Fruit fly (Drosophila melanogaster) whole organism, embryonic: ENCODE data around the gene CIA30.

ENCODE experiments used
- CG10543 ChIP-seq: fragments of 200-800 bp; sonication (Bioruptor generic); optimal IDR thresholded peaks from 3 replicates; lab custom pipeline; 2017; ENCODE audit warnings: missing biosample characterization, mild to moderate bottlenecking, missing genetic modification characterization, moderate library complexity
- CG11456 ChIP-seq: fragments of 200-800 bp; sonication (Bioruptor generic); IDR thresholded peaks from 3 replicates; pipeline ENCODE4 v1.3.6; 2022; ENCODE audit warnings: missing biosample characterization, missing genetic modification characterization
- CG12219 ChIP-seq: fragments of 200-800 bp; sonication (Bioruptor generic); optimal IDR thresholded peaks from 3 replicates; lab custom pipeline; 2018; ENCODE audit warnings: missing biosample characterization, mild to moderate bottlenecking, missing genetic modification characterization
- CG13894 ChIP-seq: fragments of 200-800 bp; sonication (Bioruptor generic); optimal IDR thresholded peaks from 3 replicates; lab custom pipeline; 2018; ENCODE audit warnings: missing biosample characterization, mild to moderate bottlenecking, missing genetic modification characterization, moderate library complexity
- CG14860 ChIP-seq: fragments of 200-800 bp; sonication (Bioruptor generic); IDR thresholded peaks from 3 replicates; pipeline ENCODE4 v1.3.6; 2022; ENCODE audit warnings: missing biosample characterization, missing genetic modification characterization; ENCODE audit not compliant: partially characterized antibody
- CG15514 ChIP-seq: fragments of 200-800 bp; sonication (Bioruptor generic); optimal IDR thresholded peaks from 3 replicates; lab custom pipeline; 2017; ENCODE audit warnings: missing biosample characterization, missing genetic modification characterization, mild to moderate bottlenecking, moderate library complexity, missing genetic modification reagents
- CG17385 ChIP-seq: fragments of 200-800 bp; sonication (Bioruptor generic); optimal IDR thresholded peaks from 3 replicates; lab custom pipeline; 2018; ENCODE audit warnings: missing biosample characterization, mild to moderate bottlenecking, missing genetic modification characterization
- CG2202 ChIP-seq: fragments of 200-800 bp; sonication (Bioruptor generic); optimal IDR thresholded peaks from 2 replicates; lab custom pipeline; 2018; ENCODE audit warnings: missing biosample characterization, mild to moderate bottlenecking, missing genetic modification characterization
- CG31365 ChIP-seq: fragments of 200-800 bp; sonication (Bioruptor generic); optimal IDR thresholded peaks from 2 replicates; lab custom pipeline; 2018; ENCODE audit warnings: missing biosample characterization, mild to moderate bottlenecking, missing genetic modification characterization
- CG34376 ChIP-seq: fragments of 200-800 bp; sonication (Bioruptor generic); optimal IDR thresholded peaks from 2 replicates; lab custom pipeline; 2018; ENCODE audit warnings: missing biosample characterization, mild to moderate bottlenecking, missing genetic modification characterization
- CG4424 ChIP-seq: fragments of 200-800 bp; sonication (Bioruptor generic); optimal IDR thresholded peaks from 3 replicates; lab custom pipeline; 2016; ENCODE audit warnings: missing biosample characterization, missing genetic modification characterization
- CG6854 ChIP-seq: fragments of 200-800 bp; sonication (Bioruptor generic); optimal IDR thresholded peaks from 3 replicates; lab custom pipeline; 2017; ENCODE audit warnings: missing biosample characterization, mild to moderate bottlenecking, missing genetic modification characterization
- CG7372 ChIP-seq: fragments of 200-800 bp; sonication (Bioruptor generic); IDR thresholded peaks from 2 replicates; pipeline ENCODE4 v1.3.6; 2022; ENCODE audit warnings: missing biosample characterization, missing genetic modification characterization
- CG7745 ChIP-seq: fragments of 200-800 bp; sonication (Bioruptor generic); optimal IDR thresholded peaks from 2 replicates; lab custom pipeline; 2018; ENCODE audit warnings: missing biosample characterization, mild to moderate bottlenecking, missing genetic modification characterization, moderate library complexity
- CG8388 ChIP-seq: fragments of 200-800 bp; sonication (Bioruptor generic); optimal IDR thresholded peaks from 2 replicates; lab custom pipeline; 2019; ENCODE audit warnings: missing biosample characterization, mild to moderate bottlenecking, missing genetic modification characterization, moderate library complexity
- CG8765 ChIP-seq: fragments of 200-800 bp; sonication (Bioruptor generic); IDR thresholded peaks from 2 replicates; pipeline ENCODE4 v1.3.6; 2022; ENCODE audit warnings: missing biosample characterization, missing genetic modification characterization
- CG9797 ChIP-seq: fragments of 200-800 bp; sonication (Bioruptor generic); optimal IDR thresholded peaks from 3 replicates; lab custom pipeline; 2018; ENCODE audit warnings: missing biosample characterization, mild to moderate bottlenecking, missing genetic modification characterization
- Dbx ChIP-seq: fragments of 200-800 bp; sonication (Bioruptor generic); IDR thresholded peaks from 3 replicates; pipeline ENCODE4 v1.3.6; 2022; ENCODE audit warnings: missing biosample characterization, missing genetic modification characterization
- Dll ChIP-seq: fragments of 200-800 bp; sonication (Bioruptor generic); IDR thresholded peaks from 4 replicates; pipeline ENCODE4 v1.3.6; 2022; ENCODE audit warnings: missing biosample characterization, missing genetic modification characterization; ENCODE audit not compliant: partially characterized antibody
- Fer1 ChIP-seq: fragments of 200-800 bp; sonication (Bioruptor generic); optimal IDR thresholded peaks from 2 replicates; lab custom pipeline; 2017; ENCODE audit warnings: missing biosample characterization, mild to moderate bottlenecking, missing genetic modification characterization
- GATAe ChIP-seq: fragments of 200-800 bp; sonication (Bioruptor generic); conservative IDR thresholded peaks from 2 replicates; pipeline ENCODE4 v1.3.6; 2022; ENCODE audit warnings: missing biosample characterization, missing genetic modification characterization
- HLH4C ChIP-seq: fragments of 200-800 bp; sonication (Bioruptor generic); IDR thresholded peaks from 3 replicates; pipeline ENCODE4 v1.3.6; 2022; ENCODE audit warnings: missing biosample characterization, missing genetic modification characterization; ENCODE audit not compliant: partially characterized antibody
- HmgZ ChIP-seq: fragments of 200-800 bp; sonication (Bioruptor generic); optimal IDR thresholded peaks from 2 replicates; lab custom pipeline; 2018; ENCODE audit warnings: missing biosample characterization, mild to moderate bottlenecking, missing genetic modification characterization
- Lhr ChIP-seq: fragments of 200-800 bp; sonication (Bioruptor generic); optimal IDR thresholded peaks from 3 replicates; lab custom pipeline; 2017; ENCODE audit warnings: mild to moderate bottlenecking, missing biosample characterization, missing genetic modification reagents, missing genetic modification characterization
- MTF-1 ChIP-seq: fragments of 200-800 bp; sonication (Bioruptor generic); optimal IDR thresholded peaks from 2 replicates; lab custom pipeline; 2018; ENCODE audit warnings: missing biosample characterization, mild to moderate bottlenecking, missing genetic modification characterization, borderline replicate concordance
- Nf-YA ChIP-seq: fragments of 200-800 bp; sonication (Bioruptor generic); IDR thresholded peaks from 2 replicates; pipeline ENCODE4 v1.3.6; 2022; ENCODE audit warnings: missing biosample characterization, missing genetic modification characterization
- PHDP ChIP-seq: fragments of 200-800 bp; sonication (Bioruptor generic); optimal IDR thresholded peaks from 3 replicates; lab custom pipeline; 2018; ENCODE audit warnings: missing biosample characterization, mild to moderate bottlenecking, missing genetic modification characterization, moderate library complexity
- Poxn ChIP-seq: fragments of 200-800 bp; sonication (Bioruptor generic); IDR thresholded peaks from 2 replicates; pipeline ENCODE4 v1.3.6; 2022; ENCODE audit warnings: missing biosample characterization, missing genetic modification characterization
- Six4 ChIP-seq: fragments of 200-800 bp; sonication (Bioruptor generic); optimal IDR thresholded peaks from 2 replicates; lab custom pipeline; 2016; ENCODE audit warnings: missing biosample characterization, missing genetic modification characterization
- abd-A ChIP-seq: fragments of 200-800 bp; sonication (Bioruptor generic); optimal IDR thresholded peaks from 3 replicates; lab custom pipeline; 2019; ENCODE audit warnings: missing biosample characterization, mild to moderate bottlenecking, missing genetic modification characterization, moderate library complexity
- amos ChIP-seq: fragments of 200-800 bp; sonication (Bioruptor generic); IDR thresholded peaks from 2 replicates; pipeline ENCODE4 v1.3.6; 2022; ENCODE audit warnings: missing biosample characterization, missing genetic modification characterization; ENCODE audit not compliant: partially characterized antibody
- ash1 ChIP-seq: fragments of 200-800 bp; sonication (Bioruptor generic); optimal IDR thresholded peaks from 2 replicates; lab custom pipeline; 2018; ENCODE audit warnings: missing biosample characterization, mild to moderate bottlenecking, missing genetic modification characterization
- az2 ChIP-seq: fragments of 200-800 bp; sonication (Bioruptor generic); optimal IDR thresholded peaks from 3 replicates; lab custom pipeline; 2016; ENCODE audit warnings: missing biosample characterization, missing genetic modification characterization
- chm ChIP-seq: fragments of 200-800 bp; sonication (Bioruptor generic); IDR thresholded peaks from 2 replicates; pipeline ENCODE4 v1.3.6; 2022; ENCODE audit warnings: missing biosample characterization, missing genetic modification characterization
- dmrt99B ChIP-seq: fragments of 200-800 bp; sonication (Bioruptor generic); optimal IDR thresholded peaks from 2 replicates; lab custom pipeline; 2018; ENCODE audit warnings: missing biosample characterization, mild to moderate bottlenecking, missing genetic modification characterization, moderate library complexity
- gcm2 ChIP-seq: fragments of 200-800 bp; sonication (Bioruptor generic); optimal IDR thresholded peaks from 2 replicates; lab custom pipeline; 2016; ENCODE audit warnings: missing biosample characterization, missing genetic modification characterization
- her ChIP-seq: fragments of 200-800 bp; sonication (Bioruptor generic); optimal IDR thresholded peaks from 2 replicates; lab custom pipeline; 2016; ENCODE audit warnings: missing biosample characterization, missing genetic modification characterization
- hth ChIP-seq: fragments of >200 bp; optimal IDR thresholded peaks from 2 replicates; lab custom pipeline; 2017; ENCODE audit warnings: inconsistent platforms
- ken ChIP-seq: fragments of 200-800 bp; sonication (Bioruptor generic); IDR thresholded peaks from 3 replicates; pipeline ENCODE4 v1.3.6; 2022; ENCODE audit warnings: missing biosample characterization, missing genetic modification characterization
- lilli ChIP-seq: fragments of 200-800 bp; sonication (Bioruptor generic); optimal IDR thresholded peaks from 3 replicates; lab custom pipeline; 2016; ENCODE audit warnings: missing biosample characterization, missing genetic modification characterization
- odd ChIP-seq: fragments of 200-800 bp; sonication (Bioruptor generic); optimal IDR thresholded peaks from 2 replicates; lab custom pipeline; 2017; ENCODE audit warnings: missing biosample characterization, mild to moderate bottlenecking, missing genetic modification characterization
- pum ChIP-seq: fragments of 200-800 bp; sonication (Bioruptor generic); optimal IDR thresholded peaks from 2 replicates; lab custom pipeline; 2016; ENCODE audit warnings: missing biosample characterization, missing genetic modification characterization
- sd ChIP-seq: fragments of 200-800 bp; sonication (Bioruptor generic); optimal IDR thresholded peaks from 3 replicates; lab custom pipeline; 2018; ENCODE audit warnings: missing biosample characterization, mild to moderate bottlenecking, missing genetic modification characterization, moderate library complexity
- sens ChIP-seq: fragments of 200-800 bp; sonication (Bioruptor generic); peaks from one replicate; lab custom pipeline; 2016; ENCODE audit warnings: missing biosample characterization, missing genetic modification characterization
- seq ChIP-seq: fragments of 200-800 bp; sonication (Bioruptor generic); IDR thresholded peaks from 2 replicates; pipeline ENCODE4 v1.3.6; 2022; ENCODE audit warnings: missing biosample characterization, missing genetic modification characterization
- slp2 ChIP-seq: fragments of 200-800 bp; sonication (Bioruptor generic); optimal IDR thresholded peaks from 2 replicates; lab custom pipeline; 2016; ENCODE audit warnings: missing biosample characterization, missing genetic modification characterization
- tap ChIP-seq: fragments of 200-800 bp; optimal IDR thresholded peaks from 3 replicates; lab custom pipeline; 2019; ENCODE audit warnings: missing biosample characterization, mild to moderate bottlenecking, missing genetic modification characterization, moderate library complexity
- tgo ChIP-seq: fragments of 200-800 bp; sonication (Bioruptor generic); IDR thresholded peaks from 3 replicates; pipeline ENCODE4 v1.3.6; 2022; ENCODE audit warnings: missing biosample characterization, missing genetic modification characterization
- tin ChIP-seq: fragments of 200-800 bp; sonication (Bioruptor generic); optimal IDR thresholded peaks from 3 replicates; lab custom pipeline; 2016; ENCODE audit warnings: missing biosample characterization, missing genetic modification characterization
- unc-4 ChIP-seq: fragments of 200-800 bp; sonication (Bioruptor generic); IDR thresholded peaks from 2 replicates; pipeline ENCODE4 v1.3.6; 2022; ENCODE audit warnings: missing biosample characterization, missing genetic modification characterization; ENCODE audit not compliant: partially characterized antibody
- usp ChIP-seq: fragments of >200 bp; optimal IDR thresholded peaks from 2 replicates; lab custom pipeline; 2017; ENCODE audit warnings: missing biosample characterization, missing genetic modification characterization

CIA30 gene

dm6 chr3R:29782367-29782766 lies 45.6 kb downstream of the CIA30 start (continued):
- no peak for TF ChIP-seq CG4424 (GFP tag; lab: Kevin White, UChicago)
- peak; percentile 71; the same call in 1 of the 2 replicates for TF ChIP-seq chm (GFP tag; lab: Robert Waterston, UW)
- no peak for TF ChIP-seq CG7372 (GFP tag; lab: Robert Waterston, UW)
- no peak for TF ChIP-seq Six4 (GFP tag; lab: Kevin White, UChicago)
- no peak for TF ChIP-seq CG11456 (GFP tag; lab: Robert Waterston, UW)
- no peak for TF ChIP-seq lilli
- TF ChIP-seq dmrt99B (tag; lab: Kevin White, UChicago): peak; percentile 24
- 0 out of 2 replicates have a peak, but pooled peaks have one; percentile 14 for TF ChIP-seq Nf-YA (GFP tag; lab: Robert Waterston, UW)
- peak; percentile 29 for TF ChIP-seq PHDP (tag; lab: Kevin White, UChicago)
- peak; percentile 40; the same call in 1 of the 4 replicates for TF ChIP-seq Dll (GFP tag; lab: Robert Waterston, UW)
- TF ChIP-seq Dbx (GFP tag; lab: Robert Waterston, UW): no peak
- TF ChIP-seq HLH4C (GFP tag; lab: Robert Waterston, UW): peak; percentile 28; the same call in 2 of the 3 replicates
- no peak for TF ChIP-seq CG2202 (tag; lab: Kevin White, UChicago)
- TF ChIP-seq CG6854 (GFP tag; lab: Kevin White, UChicago): peak; percentile 20
- TF ChIP-seq sd (tag; lab: Kevin White, UChicago): peak; percentile 30
- 0 out of 3 replicates have a peak, but pooled peaks have one; percentile 36 for TF ChIP-seq ken (GFP tag; lab: Robert Waterston, UW)
- TF ChIP-seq pum (GFP tag; lab: Kevin White, UChicago): no peak
- peak; percentile 22 for TF ChIP-seq CG10543 (GFP tag; lab: Kevin White, UChicago)
- TF ChIP-seq abd-A (tag; lab: Kevin White, UChicago): peak; percentile 69
- TF ChIP-seq CG9797 (GFP tag; lab: Kevin White, UChicago): no peak
- peak; percentile 24 for TF ChIP-seq her (GFP tag; lab: Kevin White, UChicago)
- TF ChIP-seq Fer1 (GFP tag; lab: Kevin White, UChicago): peak; percentile 60
- no peak for TF ChIP-seq CG8388 (GFP tag; lab: Kevin White, UChicago)
- peak; percentile 82 for TF ChIP-seq CG15514 (GFP tag; lab: Kevin White, UChicago)
- TF ChIP-seq CG8765 (GFP tag; lab: Robert Waterston, UW): no peak
- TF ChIP-seq usp (GFP tag; lab: Kevin White, UChicago): no peak
- peak; percentile 37 for TF ChIP-seq MTF-1
- TF ChIP-seq amos (GFP tag; lab: Robert Waterston, UW): peak; percentile 64; the same call in 1 of the 2 replicates
- TF ChIP-seq slp2 (GFP tag; lab: Kevin White, UChicago): no peak
- no peak for TF ChIP-seq tin (GFP tag; lab: Kevin White, UChicago)
- TF ChIP-seq az2 (GFP tag; lab: Kevin White, UChicago): no peak
- peak; percentile 63 for TF ChIP-seq CG13894
- TF ChIP-seq unc-4 (GFP tag; lab: Robert Waterston, UW): peak; percentile 48
- TF ChIP-seq CG31365 (tag; lab: Kevin White, UChicago): peak; percentile 41
- TF ChIP-seq CG12219 (GFP tag; lab: Kevin White, UChicago): no peak
- TF ChIP-seq hth (lab: Kevin White, UChicago): no peak
- TF ChIP-seq gcm2 (GFP tag; lab: Kevin White, UChicago): no peak
- TF ChIP-seq Poxn (GFP tag; lab: Robert Waterston, UW): no peak
- peak; percentile 26 for TF ChIP-seq HmgZ (tag; lab: Kevin White, UChicago)

dm6 chr3R:29783210-29783609 lies 46.4 kb downstream of the CIA30 start:
- TF ChIP-seq seq (GFP tag; lab: Robert Waterston, UW): no peak
- TF ChIP-seq CG34376 (GFP tag; lab: Kevin White, UChicago): peak; percentile 53
- TF ChIP-seq CG7745: no peak
- TF ChIP-seq sens (GFP tag; lab: Kevin White, UChicago): peak; percentile 69
- no peak for TF ChIP-seq ash1 (GFP tag; lab: Kevin White, UChicago)
- TF ChIP-seq tap: no peak
- TF ChIP-seq tgo (GFP tag; lab: Robert Waterston, UW): no peak
- no peak for TF ChIP-seq odd (GFP tag; lab: Kevin White, UChicago)
- no peak for TF ChIP-seq PHDP (tag; lab: Kevin White, UChicago)
- no peak for TF ChIP-seq CG14860 (GFP tag; lab: Robert Waterston, UW)
- TF ChIP-seq CG17385: no peak
- no peak for TF ChIP-seq Lhr (GFP tag; lab: Kevin White, UChicago)
- TF ChIP-seq GATAe: peak; percentile 39; the same call in 1 of the 2 replicates
